Fruit fly (Drosophila melanogaster) whole organism, embryonic: ENCODE measurements around the gene CG13921.

Experiments
- ATbp ChIP-seq: fragments of 200-800 bp; sonication (Bioruptor generic); optimal IDR thresholded peaks from 2 replicates; lab custom pipeline; 2017; ENCODE audit warnings: missing biosample characterization, mild to moderate bottlenecking, missing genetic modification characterization, missing genetic modification reagents
- Adf1 ChIP-seq: fragments of 200-800 bp; sonication (Bioruptor generic); IDR thresholded peaks from 2 replicates; pipeline ENCODE4 v1.3.6; 2022; ENCODE audit warnings: missing biosample characterization, missing genetic modification characterization
- Atf6 ChIP-seq: fragments of 200-800 bp; sonication (Bioruptor generic); IDR thresholded peaks from 2 replicates; pipeline ENCODE4 v1.3.6; 2022; ENCODE audit warnings: missing biosample characterization, missing genetic modification characterization
- B-H1 ChIP-seq: fragments of 200-800 bp; sonication (Bioruptor generic); IDR thresholded peaks from 3 replicates; pipeline ENCODE4 v1.3.6; 2022; ENCODE audit warnings: missing biosample characterization, missing genetic modification characterization
- CG10274 ChIP-seq: fragments of 200-800 bp; sonication (Bioruptor generic); optimal IDR thresholded peaks from 3 replicates; lab custom pipeline; 2017; ENCODE audit warnings: missing biosample characterization, mild to moderate bottlenecking, missing genetic modification characterization
- CG10462 ChIP-seq: fragments of 200-800 bp; sonication (Bioruptor generic); optimal IDR thresholded peaks from 2 replicates; lab custom pipeline; 2016; ENCODE audit warnings: missing biosample characterization, missing genetic modification characterization
- CG11504 ChIP-seq: fragments of 200-800 bp; sonication (Bioruptor generic); optimal IDR thresholded peaks from 3 replicates; lab custom pipeline; 2019; ENCODE audit warnings: missing biosample characterization, mild to moderate bottlenecking, missing genetic modification characterization, moderate library complexity
- CG12299 ChIP-seq: fragments of 200-800 bp; sonication (Bioruptor generic); optimal IDR thresholded peaks from 2 replicates; lab custom pipeline; 2018; ENCODE audit warnings: missing biosample characterization, mild to moderate bottlenecking, missing genetic modification characterization
- CG13775 ChIP-seq: fragments of 200-800 bp; sonication (Bioruptor generic); optimal IDR thresholded peaks from 3 replicates; lab custom pipeline; 2017; ENCODE audit warnings: missing biosample characterization, mild to moderate bottlenecking, missing genetic modification characterization
- CG15011 ChIP-seq: fragments of 200-800 bp; sonication (Bioruptor generic); optimal IDR thresholded peaks from 3 replicates; lab custom pipeline; 2018; ENCODE audit warnings: missing biosample characterization, mild to moderate bottlenecking, missing genetic modification characterization
- CG1602 ChIP-seq: fragments of 200-800 bp; sonication (Bioruptor generic); optimal IDR thresholded peaks from 3 replicates; lab custom pipeline; 2016; ENCODE audit warnings: missing biosample characterization, missing genetic modification characterization
- CG17361 ChIP-seq: fragments of 200-800 bp; sonication (Bioruptor generic); IDR thresholded peaks from 3 replicates; pipeline ENCODE4 v1.3.6; 2022; ENCODE audit warnings: missing biosample characterization, missing genetic modification characterization
- CG17612 ChIP-seq: fragments of 200-800 bp; sonication (Bioruptor generic); IDR thresholded peaks from 2 replicates; pipeline ENCODE4 v1.3.6; 2022; ENCODE audit warnings: missing biosample characterization, missing genetic modification characterization
- CG17802 ChIP-seq: fragments of 200-800 bp; sonication (Bioruptor generic); optimal IDR thresholded peaks from 2 replicates; lab custom pipeline; 2018; ENCODE audit warnings: missing biosample characterization, mild to moderate bottlenecking, missing genetic modification characterization, moderate library complexity
- CG32767 ChIP-seq: fragments of 200-800 bp; sonication (Bioruptor generic); IDR thresholded peaks from 2 replicates; pipeline ENCODE4 v1.3.6; 2022; ENCODE audit warnings: missing biosample characterization, missing genetic modification characterization
- CG3281 ChIP-seq: fragments of 200-800 bp; sonication (Bioruptor generic); optimal IDR thresholded peaks from 3 replicates; lab custom pipeline; 2017; ENCODE audit warnings: missing biosample characterization, mild to moderate bottlenecking, missing genetic modification characterization
- CG4617 ChIP-seq: fragments of 200-800 bp; sonication (Bioruptor generic); optimal IDR thresholded peaks from 3 replicates; lab custom pipeline; 2016; ENCODE audit warnings: missing biosample characterization, missing genetic modification characterization, borderline replicate concordance
- CG7987 ChIP-seq: fragments of 200-800 bp; sonication (Bioruptor generic); optimal IDR thresholded peaks from 2 replicates; lab custom pipeline; 2018; ENCODE audit warnings: missing biosample characterization, mild to moderate bottlenecking, missing genetic modification characterization, moderate library complexity
- CG8089 ChIP-seq: fragments of 200-800 bp; sonication (Bioruptor generic); optimal IDR thresholded peaks from 3 replicates; lab custom pipeline; 2016; ENCODE audit warnings: missing biosample characterization, missing genetic modification characterization
- CG9609 ChIP-seq: fragments of 200-800 bp; sonication (Bioruptor generic); optimal IDR thresholded peaks from 3 replicates; lab custom pipeline; 2016; ENCODE audit warnings: missing biosample characterization, missing genetic modification characterization
- CG9727 ChIP-seq: fragments of 200-800 bp; sonication (Bioruptor generic); optimal IDR thresholded peaks from 3 replicates; lab custom pipeline; 2017; ENCODE audit warnings: missing biosample characterization, mild to moderate bottlenecking, missing genetic modification characterization
- CG9817 ChIP-seq: fragments of 200-800 bp; sonication (Bioruptor generic); optimal IDR thresholded peaks from 2 replicates; lab custom pipeline; 2018; ENCODE audit warnings: missing biosample characterization, mild to moderate bottlenecking, missing genetic modification characterization, moderate library complexity
- CG9876 ChIP-seq: fragments of 200-800 bp; sonication (Bioruptor generic); optimal IDR thresholded peaks from 2 replicates; lab custom pipeline; 2016; ENCODE audit warnings: missing biosample characterization, missing genetic modification characterization
- CTCF ChIP-seq: fragments of 200-800 bp; sonication (Bioruptor generic); optimal IDR thresholded peaks from 2 replicates; lab custom pipeline; 2017; ENCODE audit warnings: missing biosample characterization, mild to moderate bottlenecking, missing genetic modification characterization, moderate library complexity
- CoRest ChIP-seq: fragments of 200-800 bp; sonication (Bioruptor generic); optimal IDR thresholded peaks from 3 replicates; lab custom pipeline; 2018; ENCODE audit warnings: missing biosample characterization, mild to moderate bottlenecking, missing genetic modification characterization, moderate library complexity
- D19A ChIP-seq: fragments of 200-800 bp; optimal IDR thresholded peaks from 3 replicates; lab custom pipeline; 2019; ENCODE audit warnings: missing biosample characterization, mild to moderate bottlenecking, missing genetic modification characterization, moderate library complexity
- Dp ChIP-seq: fragments of 200-800 bp; sonication (Bioruptor generic); optimal IDR thresholded peaks from 2 replicates; lab custom pipeline; 2018; ENCODE audit warnings: missing biosample characterization, mild to moderate bottlenecking, missing genetic modification characterization, moderate library complexity
- Ets65A ChIP-seq: fragments of 200-800 bp; sonication (Bioruptor generic); peaks from one replicate; lab custom pipeline; 2016; ENCODE audit warnings: missing biosample characterization, missing genetic modification characterization
- Ets97D ChIP-seq: fragments of 200-800 bp; sonication (Bioruptor generic); optimal IDR thresholded peaks from 3 replicates; lab custom pipeline; 2016; ENCODE audit warnings: missing biosample characterization, missing genetic modification characterization
- Hmr ChIP-seq: fragments of 200-800 bp; sonication (Bioruptor generic); optimal IDR thresholded peaks from 3 replicates; lab custom pipeline; 2017; ENCODE audit warnings: mild to moderate bottlenecking, missing biosample characterization, missing genetic modification reagents, missing genetic modification characterization
- MESR4 ChIP-seq: fragments of 200-800 bp; sonication (Bioruptor generic); optimal IDR thresholded peaks from 2 replicates; lab custom pipeline; 2018; ENCODE audit warnings: missing biosample characterization, mild to moderate bottlenecking, missing genetic modification characterization, moderate library complexity
- Poxn ChIP-seq: fragments of 200-800 bp; sonication (Bioruptor generic); IDR thresholded peaks from 2 replicates; pipeline ENCODE4 v1.3.6; 2022; ENCODE audit warnings: missing biosample characterization, missing genetic modification characterization
- cato ChIP-seq: fragments of 200-800 bp; sonication (Bioruptor generic); optimal IDR thresholded peaks from 2 replicates; lab custom pipeline; 2016; ENCODE audit warnings: missing biosample characterization, missing genetic modification characterization, borderline replicate concordance
- caup ChIP-seq: fragments of 200-800 bp; sonication (Bioruptor generic); optimal IDR thresholded peaks from 3 replicates; lab custom pipeline; 2017; ENCODE audit warnings: missing biosample characterization, mild to moderate bottlenecking, missing genetic modification characterization, moderate library complexity; ENCODE audit not compliant: severe bottlenecking
- chn ChIP-seq: fragments of 200-800 bp; sonication (Bioruptor generic); optimal IDR thresholded peaks from 2 replicates; lab custom pipeline; 2016; ENCODE audit warnings: missing biosample characterization, missing genetic modification characterization
- ci ChIP-seq: fragments of 200-800 bp; sonication (Bioruptor generic); IDR thresholded peaks from 3 replicates; pipeline ENCODE4 v1.3.6; 2022; ENCODE audit warnings: missing biosample characterization, missing genetic modification characterization
- dimm ChIP-seq: fragments of 200-800 bp; sonication (Bioruptor generic); IDR thresholded peaks from 2 replicates; pipeline ENCODE4 v1.3.6; 2022; ENCODE audit warnings: missing biosample characterization, missing genetic modification characterization
- dysf ChIP-seq: fragments of 200-800 bp; sonication (Bioruptor generic); IDR thresholded peaks from 3 replicates; pipeline ENCODE4 v1.3.6; 2022; ENCODE audit warnings: missing biosample characterization, missing genetic modification characterization
- gcm ChIP-seq: fragments of 200-800 bp; sonication (Bioruptor generic); optimal IDR thresholded peaks from 2 replicates; lab custom pipeline; 2019; ENCODE audit warnings: missing biosample characterization, mild to moderate bottlenecking, missing genetic modification characterization, moderate library complexity
- gfzf ChIP-seq: fragments of 200-800 bp; sonication (Bioruptor generic); optimal IDR thresholded peaks from 2 replicates; lab custom pipeline; 2016; ENCODE audit warnings: missing biosample characterization, mild to moderate bottlenecking, missing genetic modification characterization, moderate library complexity
- gsb ChIP-seq: fragments of 200-800 bp; sonication (Bioruptor generic); IDR thresholded peaks from 2 replicates; pipeline ENCODE4 v1.3.6; 2022; ENCODE audit warnings: missing biosample characterization, missing genetic modification characterization
- hb ChIP-seq: fragments of 200-800 bp; sonication (Bioruptor generic); IDR thresholded peaks from 3 replicates; pipeline ENCODE4 v1.3.6; 2022; ENCODE audit warnings: missing biosample characterization, missing genetic modification characterization; ENCODE audit not compliant: partially characterized antibody
- hbn ChIP-seq: fragments of 200-800 bp; sonication (Bioruptor generic); IDR thresholded peaks from 2 replicates; pipeline ENCODE4 v1.3.6; 2022; ENCODE audit warnings: missing biosample characterization, missing genetic modification characterization; ENCODE audit not compliant: partially characterized antibody
- ind ChIP-seq: fragments of 200-800 bp; sonication (Bioruptor generic); optimal IDR thresholded peaks from 3 replicates; lab custom pipeline; 2016; ENCODE audit warnings: missing biosample characterization, missing genetic modification characterization
- lilli ChIP-seq: fragments of 200-800 bp; sonication (Bioruptor generic); optimal IDR thresholded peaks from 3 replicates; lab custom pipeline; 2016; ENCODE audit warnings: missing biosample characterization, missing genetic modification characterization
- org-1 ChIP-seq: fragments of 200-800 bp; sonication (Bioruptor generic); optimal IDR thresholded peaks from 2 replicates; lab custom pipeline; 2017; ENCODE audit warnings: missing biosample characterization, missing genetic modification characterization
- repo ChIP-seq: fragments of 200-800 bp; sonication (Bioruptor generic); optimal IDR thresholded peaks from 2 replicates; lab custom pipeline; 2016; ENCODE audit warnings: missing biosample characterization, missing genetic modification characterization
- slbo ChIP-seq: fragments of 200-800 bp; sonication (Bioruptor generic); IDR thresholded peaks from 2 replicates; pipeline ENCODE4 v1.3.6; 2022; ENCODE audit warnings: missing biosample characterization, missing genetic modification characterization
- sug ChIP-seq: fragments of 200-800 bp; optimal IDR thresholded peaks from 2 replicates; lab custom pipeline; 2019; ENCODE audit warnings: missing biosample characterization, mild to moderate bottlenecking, missing genetic modification characterization, moderate library complexity
- tgo ChIP-seq: fragments of 200-800 bp; sonication (Bioruptor generic); IDR thresholded peaks from 3 replicates; pipeline ENCODE4 v1.3.6; 2022; ENCODE audit warnings: missing biosample characterization, missing genetic modification characterization

Gene CG13921

dm6 chr3L:1740129-1740975 is 6.4 kb upstream of the CG13921 start (continued):
- TF ChIP-seq CG9609 (GFP tag; lab: Kevin White, UChicago) (peak; percentile 66), chn (GFP tag; lab: Kevin White, UChicago) (peak; percentile 55), ind (GFP tag; lab: Kevin White, UChicago) (no peak), Hmr (GFP tag; lab: Kevin White, UChicago) (peak; percentile 29), ci (GFP tag; lab: Robert Waterston, UW) (peak; percentile 88), Adf1 (GFP tag; lab: Robert Waterston, UW) (no peak), CG9817 (peak; percentile 51), D19A (no peak), slbo (GFP tag; lab: Robert Waterston, UW) (peak; percentile 85), Poxn (GFP tag; lab: Robert Waterston, UW) (peak; percentile 24; the same call in 1 of the 2 replicates), Atf6 (GFP tag; lab: Robert Waterston, UW) (peak; percentile 78), CG15011 (no peak), cato (peak; percentile 27), hbn (no peak), CG11504 (tag; lab: Kevin White, UChicago) (no peak), CG13775 (GFP tag; lab: Kevin White, UChicago) (no peak), CG8089 (GFP tag; lab: Kevin White, UChicago) (peak; percentile 17), Ets97D (GFP tag; lab: Kevin White, UChicago) (peak; percentile 19), tgo (GFP tag; lab: Robert Waterston, UW) (peak; percentile 86), CG17802 (no peak), dimm (GFP tag; lab: Robert Waterston, UW) (peak; percentile 62; the same call in 1 of the 2 replicates), CG1602 (GFP tag; lab: Kevin White, UChicago) (peak; percentile 44), caup (GFP tag; lab: Kevin White, UChicago) (peak; percentile 14), CoRest (tag; lab: Kevin White, UChicago) (peak; percentile 64), CG4617 (GFP tag; lab: Kevin White, UChicago) (no peak), CG10462 (GFP tag; lab: Kevin White, UChicago) (peak; percentile 0), repo (GFP tag; lab: Kevin White, UChicago) (no peak), B-H1 (GFP tag; lab: Robert Waterston, UW) (peak; percentile 81), CG10274 (GFP tag; lab: Kevin White, UChicago) (no peak), CG9727 (GFP tag; lab: Kevin White, UChicago) (peak; percentile 24), dysf (GFP tag; lab: Robert Waterston, UW) (peak; percentile 88), CG3281 (GFP tag; lab: Kevin White, UChicago) (no peak), hb (GFP tag; lab: Robert Waterston, UW) (no peak), gcm (GFP tag; lab: Kevin White, UChicago) (no peak), org-1 (peak; percentile 31), Dp (GFP tag; lab: Kevin White, UChicago) (no peak), CG32767 (GFP tag; lab: Robert Waterston, UW) (peak; percentile 53; the same call in 1 of the 2 replicates), gsb (GFP tag; lab: Robert Waterston, UW) (peak; percentile 56), CG12299 (no peak), MESR4 (GFP tag; lab: Kevin White, UChicago) (no peak), CG9876 (GFP tag; lab: Kevin White, UChicago) (peak; percentile 41), sug (peak; percentile 22), CG17612 (GFP tag; lab: Robert Waterston, UW) (0 out of 2 replicates have a peak, but pooled peaks have one; percentile 35), lilli (peak; percentile 78), CG7987 (GFP tag; lab: Kevin White, UChicago) (no peak), CG17361 (GFP tag; lab: Robert Waterston, UW) (peak; percentile 66), ATbp (peak; percentile 26), Ets65A (GFP tag; lab: Kevin White, UChicago) (peak; percentile 94), CTCF (GFP tag; lab: Kevin White, UChicago) (no peak), gfzf (no peak)
